Fruit fly (Drosophila melanogaster) whole organism, embryonic: ENCODE results near the gene CG42852.

Experiments used
- B-H1 ChIP-seq: fragments of 200-800 bp; sonication (Bioruptor generic); IDR thresholded peaks from 3 replicates; pipeline ENCODE4 v1.3.6; 2022; ENCODE audit warnings: missing biosample characterization, missing genetic modification characterization
- BEAF-32 ChIP-seq: fragments of 200-800 bp; sonication (Bioruptor generic); optimal IDR thresholded peaks from 3 replicates; lab custom pipeline; 2017; ENCODE audit warnings: missing biosample characterization, missing genetic modification characterization, mild to moderate bottlenecking, moderate library complexity, missing genetic modification reagents
- CG10543 ChIP-seq: fragments of 200-800 bp; sonication (Bioruptor generic); optimal IDR thresholded peaks from 3 replicates; lab custom pipeline; 2017; ENCODE audit warnings: missing biosample characterization, mild to moderate bottlenecking, missing genetic modification characterization, moderate library complexity
- CG11696 ChIP-seq: fragments of 200-800 bp; sonication (Bioruptor generic); IDR thresholded peaks from 2 replicates; pipeline ENCODE4 v1.3.6; 2022; ENCODE audit warnings: missing biosample characterization, missing genetic modification characterization
- CG12219 ChIP-seq: fragments of 200-800 bp; sonication (Bioruptor generic); optimal IDR thresholded peaks from 3 replicates; lab custom pipeline; 2018; ENCODE audit warnings: missing biosample characterization, mild to moderate bottlenecking, missing genetic modification characterization
- CG13287 ChIP-seq: fragments of 200-800 bp; sonication (Bioruptor generic); IDR thresholded peaks from 2 replicates; pipeline ENCODE4 v1.3.6; 2022; ENCODE audit warnings: missing biosample characterization, missing genetic modification characterization; ENCODE audit not compliant: partially characterized antibody
- CG16863 ChIP-seq: fragments of 200-800 bp; sonication (Bioruptor generic); optimal IDR thresholded peaks from 3 replicates; lab custom pipeline; 2016; ENCODE audit warnings: missing biosample characterization, missing genetic modification characterization
- CG18011 ChIP-seq: fragments of 200-800 bp; sonication (Bioruptor generic); optimal IDR thresholded peaks from 2 replicates; lab custom pipeline; 2017; ENCODE audit warnings: missing biosample characterization, missing genetic modification characterization, mild to moderate bottlenecking, moderate library complexity, missing genotype
- CG2116 ChIP-seq: fragments of 200-800 bp; sonication (Bioruptor generic); optimal IDR thresholded peaks from 3 replicates; lab custom pipeline; 2018; ENCODE audit warnings: missing biosample characterization, mild to moderate bottlenecking, missing genetic modification characterization
- CG2199 ChIP-seq: fragments of 200-800 bp; sonication (Bioruptor generic); IDR thresholded peaks from 3 replicates; pipeline ENCODE4 v1.3.6; 2022; ENCODE audit warnings: missing biosample characterization, missing genetic modification characterization
- CG3281 ChIP-seq: fragments of 200-800 bp; sonication (Bioruptor generic); optimal IDR thresholded peaks from 3 replicates; lab custom pipeline; 2017; ENCODE audit warnings: missing biosample characterization, mild to moderate bottlenecking, missing genetic modification characterization
- CG3726 ChIP-seq: fragments of 200-800 bp; sonication (Bioruptor generic); IDR thresholded peaks from 3 replicates; pipeline ENCODE4, ENCODE4 v1.3.6; 2022; ENCODE audit warnings: missing biosample characterization, missing genetic modification characterization
- CG3995 ChIP-seq: fragments of 200-800 bp; sonication (Bioruptor generic); optimal IDR thresholded peaks from 3 replicates; lab custom pipeline; 2016; ENCODE audit warnings: missing biosample characterization, missing genetic modification characterization
- CG6813 ChIP-seq: fragments of 200-800 bp; sonication (Bioruptor generic); optimal IDR thresholded peaks from 2 replicates; lab custom pipeline; 2017; ENCODE audit warnings: missing biosample characterization, missing genetic modification characterization, mild to moderate bottlenecking, moderate library complexity, missing genetic modification reagents
- CG6854 ChIP-seq: fragments of 200-800 bp; sonication (Bioruptor generic); optimal IDR thresholded peaks from 3 replicates; lab custom pipeline; 2017; ENCODE audit warnings: missing biosample characterization, mild to moderate bottlenecking, missing genetic modification characterization
- CG7271 ChIP-seq: fragments of 200-800 bp; sonication (Bioruptor generic); optimal IDR thresholded peaks from 2 replicates; lab custom pipeline; 2018; ENCODE audit warnings: missing biosample characterization, mild to moderate bottlenecking, missing genetic modification characterization, moderate library complexity
- CG7556 ChIP-seq: fragments of 200-800 bp; sonication (Bioruptor generic); optimal IDR thresholded peaks from 2 replicates; lab custom pipeline; 2017; ENCODE audit warnings: missing biosample characterization, mild to moderate bottlenecking, missing genetic modification characterization
- Doc3 ChIP-seq: fragments of 200-800 bp; sonication (Bioruptor generic); IDR thresholded peaks from 3 replicates; pipeline ENCODE4 v1.3.6; 2022; ENCODE audit warnings: missing biosample characterization, missing genetic modification characterization; ENCODE audit not compliant: partially characterized antibody
- Dp ChIP-seq: fragments of 200-800 bp; sonication (Bioruptor generic); optimal IDR thresholded peaks from 2 replicates; lab custom pipeline; 2018; ENCODE audit warnings: missing biosample characterization, mild to moderate bottlenecking, missing genetic modification characterization, moderate library complexity
- Dref ChIP-seq: fragments of 200-800 bp; sonication (Bioruptor generic); IDR thresholded peaks from 2 replicates; pipeline ENCODE4 v1.3.6; 2022; ENCODE audit warnings: missing biosample characterization, missing genetic modification characterization
- E2f1 ChIP-seq: fragments of 200-800 bp; sonication (Bioruptor generic); IDR thresholded peaks from 2 replicates; pipeline ENCODE4 v1.3.6; 2022; ENCODE audit warnings: missing biosample characterization, missing genetic modification characterization
- E2f2 ChIP-seq: fragments of 200-800 bp; sonication (Bioruptor generic); IDR thresholded peaks from 2 replicates; pipeline ENCODE4 v1.3.6; 2022; ENCODE audit warnings: missing biosample characterization, missing genetic modification characterization
- Ets97D ChIP-seq: fragments of 200-800 bp; sonication (Bioruptor generic); optimal IDR thresholded peaks from 3 replicates; lab custom pipeline; 2016; ENCODE audit warnings: missing biosample characterization, missing genetic modification characterization
- Fer3 ChIP-seq: fragments of 200-800 bp; sonication (Bioruptor generic); optimal IDR thresholded peaks from 2 replicates; lab custom pipeline; 2018; ENCODE audit warnings: missing biosample characterization, mild to moderate bottlenecking, missing genetic modification characterization, moderate library complexity
- Hr78 ChIP-seq, 2 experiments: fragments of 200-800 bp in 1 of 2; fragments of >200 bp in 1 of 2; sonication (Bioruptor generic) in 1 of 2; optimal IDR thresholded peaks; 2 replicates each; lab custom pipeline; 2017 to 2019; ENCODE audit warnings: missing biosample characterization in 2 of 2, missing genetic modification characterization in 2 of 2, mild to moderate bottlenecking in 1 of 2, moderate library complexity in 1 of 2
- MBD-R2 ChIP-seq: fragments of 200-800 bp; sonication (Bioruptor generic); IDR thresholded peaks from 2 replicates; pipeline ENCODE4 v1.3.6; 2022; ENCODE audit warnings: missing biosample characterization, missing genetic modification characterization
- MESR4 ChIP-seq: fragments of 200-800 bp; sonication (Bioruptor generic); optimal IDR thresholded peaks from 2 replicates; lab custom pipeline; 2018; ENCODE audit warnings: missing biosample characterization, mild to moderate bottlenecking, missing genetic modification characterization, moderate library complexity
- Neu2 ChIP-seq: fragments of 200-800 bp; sonication (Bioruptor generic); optimal IDR thresholded peaks from 3 replicates; lab custom pipeline; 2016; ENCODE audit warnings: missing biosample characterization, missing genetic modification characterization, borderline replicate concordance
- Ravus ChIP-seq: fragments of 200-800 bp; sonication (Bioruptor generic); IDR thresholded peaks from 2 replicates; pipeline ENCODE4 v1.3.6; 2022; ENCODE audit warnings: missing biosample characterization, missing genetic modification characterization
- Sry-δ ChIP-seq: fragments of 200-800 bp; sonication (Bioruptor generic); optimal IDR thresholded peaks from 2 replicates; lab custom pipeline; 2016; ENCODE audit warnings: missing biosample characterization, missing genetic modification characterization
- Ssrp ChIP-seq: fragments of 200-800 bp; sonication (Bioruptor generic); optimal IDR thresholded peaks from 2 replicates; lab custom pipeline; 2018; ENCODE audit warnings: missing biosample characterization, mild to moderate bottlenecking, missing genetic modification characterization, moderate library complexity
- az2 ChIP-seq: fragments of 200-800 bp; sonication (Bioruptor generic); optimal IDR thresholded peaks from 3 replicates; lab custom pipeline; 2016; ENCODE audit warnings: missing biosample characterization, missing genetic modification characterization
- bbx ChIP-seq: fragments of 200-800 bp; sonication (Bioruptor generic); IDR thresholded peaks from 2 replicates; pipeline ENCODE4 v1.3.6; 2022; ENCODE audit warnings: missing biosample characterization, missing genetic modification characterization; ENCODE audit not compliant: partially characterized antibody
- croc ChIP-seq: fragments of 200-800 bp; sonication (Bioruptor generic); conservative IDR thresholded peaks from 3 replicates; pipeline ENCODE4 v1.3.6; 2022; ENCODE audit warnings: missing biosample characterization, missing genetic modification characterization
- dati ChIP-seq: fragments of 200-800 bp; sonication (Bioruptor generic); IDR thresholded peaks from 2 replicates; pipeline ENCODE4 v1.3.6; 2022; ENCODE audit warnings: missing biosample characterization, missing genetic modification characterization
- dmrt11E ChIP-seq: fragments of 200-800 bp; sonication (Bioruptor generic); optimal IDR thresholded peaks from 3 replicates; lab custom pipeline; 2018; ENCODE audit warnings: missing biosample characterization, mild to moderate bottlenecking, missing genetic modification characterization, moderate library complexity
- esg ChIP-seq: fragments of 200-800 bp; sonication (Bioruptor generic); conservative IDR thresholded peaks from 2 replicates; pipeline ENCODE4 v1.3.6; 2022; ENCODE audit warnings: missing biosample characterization, missing genetic modification characterization
- ftz-f1 ChIP-seq: fragments of 200-800 bp; sonication (Bioruptor generic); optimal IDR thresholded peaks from 2 replicates; lab custom pipeline; 2016; ENCODE audit warnings: missing biosample characterization, missing genetic modification characterization
- gfzf ChIP-seq: fragments of 200-800 bp; sonication (Bioruptor generic); optimal IDR thresholded peaks from 2 replicates; lab custom pipeline; 2016; ENCODE audit warnings: missing biosample characterization, mild to moderate bottlenecking, missing genetic modification characterization, moderate library complexity
- grn ChIP-seq: fragments of 200-800 bp; sonication (Bioruptor generic); optimal IDR thresholded peaks from 3 replicates; lab custom pipeline; 2017; ENCODE audit warnings: missing biosample characterization, missing genetic modification characterization
- gsb-n ChIP-seq: fragments of 200-800 bp; sonication (Bioruptor generic); optimal IDR thresholded peaks from 3 replicates; lab custom pipeline; 2018; ENCODE audit warnings: missing biosample characterization, mild to moderate bottlenecking, missing genetic modification characterization
- hth ChIP-seq: fragments of >200 bp; optimal IDR thresholded peaks from 2 replicates; lab custom pipeline; 2017; ENCODE audit warnings: inconsistent platforms
- jing ChIP-seq: fragments of 200-800 bp; sonication (Bioruptor generic); optimal IDR thresholded peaks from 2 replicates; lab custom pipeline; 2018; ENCODE audit warnings: missing biosample characterization, mild to moderate bottlenecking, missing genetic modification characterization
- kay ChIP-seq: fragments of 200-800 bp; sonication (Bioruptor generic); optimal IDR thresholded peaks from 2 replicates; lab custom pipeline; 2016; ENCODE audit warnings: missing biosample characterization, missing genetic modification characterization
- pho ChIP-seq: fragments of 200-800 bp; sonication (Bioruptor generic); optimal IDR thresholded peaks from 2 replicates; lab custom pipeline; 2016; ENCODE audit warnings: missing biosample characterization, missing genetic modification characterization
- pzg ChIP-seq: fragments of 200-800 bp; sonication (Bioruptor generic); optimal IDR thresholded peaks from 3 replicates; lab custom pipeline; 2018; ENCODE audit warnings: missing biosample characterization, mild to moderate bottlenecking, missing genetic modification characterization, moderate library complexity
- salm ChIP-seq: fragments of 200-800 bp; sonication (Bioruptor generic); optimal IDR thresholded peaks from 2 replicates; lab custom pipeline; 2018; ENCODE audit warnings: missing biosample characterization, mild to moderate bottlenecking, missing genetic modification characterization
- tna ChIP-seq: fragments of 200-800 bp; sonication (Bioruptor generic); IDR thresholded peaks from 2 replicates; pipeline ENCODE4 v1.3.6; 2022; ENCODE audit warnings: missing biosample characterization, missing genetic modification characterization; ENCODE audit not compliant: partially characterized antibody
- twi ChIP-seq: fragments of 200-800 bp; optimal IDR thresholded peaks from 2 replicates; lab custom pipeline; 2019; ENCODE audit warnings: missing biosample characterization, mild to moderate bottlenecking, missing genetic modification characterization, moderate library complexity
- vfl ChIP-seq: fragments of 200-800 bp; sonication (Bioruptor generic); optimal IDR thresholded peaks from 2 replicates; lab custom pipeline; 2016; ENCODE audit warnings: missing biosample characterization, missing genetic modification characterization
- vnd ChIP-seq: fragments of 200-800 bp; sonication (Bioruptor generic); IDR thresholded peaks from 3 replicates; pipeline ENCODE4 v1.3.6; 2022; ENCODE audit warnings: missing biosample characterization, missing genetic modification characterization; ENCODE audit not compliant: partially characterized antibody

The CG42852 gene

DNA sequence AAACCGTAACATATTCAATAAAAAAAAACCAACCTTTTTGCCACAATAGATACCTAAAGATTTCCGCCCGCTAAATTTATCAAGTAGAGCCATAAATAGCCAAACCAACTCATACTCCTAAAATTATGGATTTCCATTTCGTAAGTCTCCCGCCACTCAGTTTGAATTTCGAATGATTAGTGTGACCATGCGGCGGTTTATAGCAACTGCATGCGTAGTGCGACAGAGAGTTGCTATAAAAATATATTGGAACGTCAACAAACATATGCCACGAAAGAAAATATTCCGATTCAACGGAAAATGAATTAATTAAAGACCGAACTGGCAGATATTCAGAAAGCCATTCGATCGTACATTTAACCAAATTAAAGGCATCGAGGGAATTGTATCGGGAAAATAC, 27.5 kb downstream of the CG42852 start, which contains the start of gene CG9706:
CG9706 (plus strand) TSS at position 222 of the 400 bp plus-strand sequence.
- peak; percentile 2 for TF ChIP-seq kay (GFP tag; lab: Kevin White, UChicago)
- TF ChIP-seq pzg (GFP tag; lab: Kevin White, UChicago): peak; percentile 55
- no peak for TF ChIP-seq CG18011 (GFP tag; lab: Kevin White, UChicago)
- TF ChIP-seq bbx (GFP tag; lab: Robert Waterston, UW): peak; percentile 12; the same call in 1 of the 2 replicates
- TF ChIP-seq CG6813: no peak
- TF ChIP-seq dmrt11E (tag; lab: Kevin White, UChicago): no peak
- TF ChIP-seq Doc3 (GFP tag; lab: Robert Waterston, UW): 0 out of 3 replicates have a peak, but pooled peaks have one; percentile 33
- peak; percentile 47 for TF ChIP-seq BEAF-32 (GFP tag; lab: Kevin White, UChicago)
- no peak for TF ChIP-seq E2f1 (GFP tag; lab: Robert Waterston, UW)
- TF ChIP-seq CG3726 (GFP tag; lab: Robert Waterston, UW): no peak
- no peak for TF ChIP-seq CG12219
- no peak for TF ChIP-seq CG3281 (GFP tag; lab: Kevin White, UChicago)
- TF ChIP-seq Ets97D (GFP tag; lab: Kevin White, UChicago): peak; percentile 0
- peak; percentile 34 for TF ChIP-seq CG13287 (GFP tag; lab: Robert Waterston, UW)
- no peak for TF ChIP-seq Hr78 (GFP tag; optimal IDR thresholded peaks at IDR 0.05; lab: Kevin White, UChicago)
- no peak for TF ChIP-seq CG7271 (tag; lab: Kevin White, UChicago)
- no peak for TF ChIP-seq pho (GFP tag; lab: Kevin White, UChicago)
- no peak for TF ChIP-seq croc (GFP tag; lab: Robert Waterston, UW)
- peak; percentile 35 for TF ChIP-seq Sry-δ (GFP tag; lab: Kevin White, UChicago)
- peak; percentile 13 for TF ChIP-seq CG3995 (GFP tag; lab: Kevin White, UChicago)
- no peak for TF ChIP-seq CG7556
- no peak for TF ChIP-seq CG16863 (GFP tag; lab: Kevin White, UChicago)
- peak; percentile 79 for TF ChIP-seq gfzf (GFP tag; lab: Kevin White, UChicago)
- TF ChIP-seq CG11696 (GFP tag; lab: Robert Waterston, UW): no peak
- no peak for TF ChIP-seq hth (lab: Kevin White, UChicago)
- no peak for TF ChIP-seq Ravus (GFP tag; lab: Robert Waterston, UW)
- no peak for TF ChIP-seq ftz-f1 (GFP tag; lab: Kevin White, UChicago)
- no peak for TF ChIP-seq tna (GFP tag; lab: Robert Waterston, UW)
- TF ChIP-seq salm (tag; lab: Kevin White, UChicago): no peak
- TF ChIP-seq E2f2 (GFP tag; lab: Robert Waterston, UW): peak; percentile 89
- no peak for TF ChIP-seq gsb-n (tag; lab: Kevin White, UChicago)
- no peak for TF ChIP-seq az2 (GFP tag; lab: Kevin White, UChicago)
- peak; percentile 29; the same call in 1 of the 2 replicates for TF ChIP-seq MBD-R2 (GFP tag; lab: Robert Waterston, UW)
- TF ChIP-seq CG6854: no peak
- 0 out of 2 replicates have a peak, but pooled peaks have one; percentile 32 for TF ChIP-seq Dref
- no peak for TF ChIP-seq vfl (GFP tag; lab: Kevin White, UChicago)
- no peak for TF ChIP-seq CG2199 (GFP tag; lab: Robert Waterston, UW)
- no peak for TF ChIP-seq jing (GFP tag; lab: Kevin White, UChicago)
- TF ChIP-seq Ssrp (tag; lab: Kevin White, UChicago): no peak
- TF ChIP-seq esg (GFP tag; lab: Robert Waterston, UW): no peak
- TF ChIP-seq twi (tag; lab: Kevin White, UChicago): no peak
- TF ChIP-seq Fer3 (tag; lab: Kevin White, UChicago): no peak
- no peak for TF ChIP-seq vnd (GFP tag; lab: Robert Waterston, UW)
- peak; percentile 91 for TF ChIP-seq Dp
- TF ChIP-seq B-H1 (GFP tag; lab: Robert Waterston, UW): no peak
- no peak for TF ChIP-seq CG10543 (GFP tag; lab: Kevin White, UChicago)
- TF ChIP-seq CG2116 (GFP tag; lab: Kevin White, UChicago): peak; percentile 1
- TF ChIP-seq Neu2 (GFP tag; lab: Kevin White, UChicago): no peak
- TF ChIP-seq dati (GFP tag; lab: Robert Waterston, UW): no peak
- peak; percentile 43 for TF ChIP-seq MESR4
- TF ChIP-seq grn: no peak
